Worm (Caenorhabditis elegans): Measurements from ENCODE around the gene F44A2.7.

DNA sequence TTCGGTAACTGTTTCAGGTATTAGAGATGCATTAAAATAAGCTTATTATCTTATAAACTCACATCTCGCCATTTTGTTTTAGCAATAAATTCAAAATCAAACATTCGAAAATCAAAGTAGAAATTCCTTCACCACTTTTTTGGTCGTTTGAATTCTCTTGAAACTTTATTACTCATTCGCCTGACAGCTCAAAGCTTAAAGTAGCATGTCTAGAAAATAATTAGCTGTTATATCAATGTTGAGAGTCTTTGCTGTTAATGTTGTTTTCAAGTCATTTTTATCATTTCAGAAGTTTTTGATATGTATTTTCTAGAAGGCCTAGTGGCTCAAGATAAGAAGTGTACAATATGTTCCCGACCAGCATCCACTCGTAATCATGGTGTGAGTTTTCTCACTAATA is 18.3 kb upstream of the F44A2.7 start, which contains the start of gene nhr-39:
- no peak for TF ChIP-seq him-1 (tag; optimal IDR thresholded peaks at IDR 0.05)
- TF ChIP-seq W03F9.2 (tag; optimal IDR thresholded peaks at IDR 0.05): no peak
- TF ChIP-seq dao-5 (tag; optimal IDR thresholded peaks at IDR 0.05): no peak

Measured in whole organism, L4/young adult.